Fruit fly (Drosophila melanogaster) whole organism, embryonic: ENCODE data around the gene CG10116.

ENCODE experiments used
- ATbp ChIP-seq: fragments of 200-800 bp; sonication (Bioruptor generic); optimal IDR thresholded peaks from 2 replicates; lab custom pipeline; 2017; ENCODE audit warnings: missing biosample characterization, mild to moderate bottlenecking, missing genetic modification characterization, missing genetic modification reagents
- Aef1 ChIP-seq: fragments of 200-800 bp; sonication (Bioruptor generic); IDR thresholded peaks from 3 replicates; pipeline ENCODE4 v1.3.6; 2022; ENCODE audit warnings: missing biosample characterization, missing genetic modification characterization
- CG10274 ChIP-seq: fragments of 200-800 bp; sonication (Bioruptor generic); optimal IDR thresholded peaks from 3 replicates; lab custom pipeline; 2017; ENCODE audit warnings: missing biosample characterization, mild to moderate bottlenecking, missing genetic modification characterization
- CG10979 ChIP-seq: fragments of 200-800 bp; sonication (Bioruptor generic); optimal IDR thresholded peaks from 2 replicates; lab custom pipeline; 2018; ENCODE audit warnings: missing biosample characterization, mild to moderate bottlenecking, missing genetic modification characterization, moderate library complexity
- CG12744 ChIP-seq: fragments of 200-800 bp; sonication (Bioruptor generic); optimal IDR thresholded peaks from 2 replicates; lab custom pipeline; 2016; ENCODE audit warnings: missing biosample characterization, missing genetic modification characterization
- CG13775 ChIP-seq: fragments of 200-800 bp; sonication (Bioruptor generic); optimal IDR thresholded peaks from 3 replicates; lab custom pipeline; 2017; ENCODE audit warnings: missing biosample characterization, mild to moderate bottlenecking, missing genetic modification characterization
- CG13894 ChIP-seq: fragments of 200-800 bp; sonication (Bioruptor generic); optimal IDR thresholded peaks from 3 replicates; lab custom pipeline; 2018; ENCODE audit warnings: missing biosample characterization, mild to moderate bottlenecking, missing genetic modification characterization, moderate library complexity
- CG15479 ChIP-seq: fragments of 200-800 bp; sonication (Bioruptor generic); optimal IDR thresholded peaks from 3 replicates; lab custom pipeline; 2019; ENCODE audit warnings: missing biosample characterization, mild to moderate bottlenecking, missing genetic modification characterization, moderate library complexity
- CG17612 ChIP-seq: fragments of 200-800 bp; sonication (Bioruptor generic); IDR thresholded peaks from 2 replicates; pipeline ENCODE4 v1.3.6; 2022; ENCODE audit warnings: missing biosample characterization, missing genetic modification characterization
- CG17802 ChIP-seq: fragments of 200-800 bp; sonication (Bioruptor generic); optimal IDR thresholded peaks from 2 replicates; lab custom pipeline; 2018; ENCODE audit warnings: missing biosample characterization, mild to moderate bottlenecking, missing genetic modification characterization, moderate library complexity
- CG18599 ChIP-seq: fragments of 200-800 bp; sonication (Bioruptor generic); optimal IDR thresholded peaks from 3 replicates; lab custom pipeline; 2017; ENCODE audit warnings: missing biosample characterization, missing genetic modification characterization, mild to moderate bottlenecking, moderate library complexity, missing genetic modification reagents
- CG32767 ChIP-seq: fragments of 200-800 bp; sonication (Bioruptor generic); IDR thresholded peaks from 2 replicates; pipeline ENCODE4 v1.3.6; 2022; ENCODE audit warnings: missing biosample characterization, missing genetic modification characterization
- CG42726 ChIP-seq: fragments of 200-800 bp; sonication (Bioruptor generic); IDR thresholded peaks from 2 replicates; pipeline ENCODE4 v1.3.6; 2022; ENCODE audit warnings: missing biosample characterization, missing genetic modification characterization; ENCODE audit not compliant: partially characterized antibody
- CG4404 ChIP-seq: fragments of 200-800 bp; sonication (Bioruptor generic); IDR thresholded peaks from 2 replicates; pipeline ENCODE4 v1.3.6; 2022; ENCODE audit warnings: missing biosample characterization, missing genetic modification characterization
- CG4854 ChIP-seq: fragments of 200-800 bp; sonication (Bioruptor generic); optimal IDR thresholded peaks from 2 replicates; lab custom pipeline; 2016; ENCODE audit warnings: missing biosample characterization, missing genetic modification characterization, inconsistent platforms
- CG6254 ChIP-seq: fragments of 200-800 bp; sonication (Bioruptor generic); optimal IDR thresholded peaks from 3 replicates; lab custom pipeline; 2017; ENCODE audit warnings: mild to moderate bottlenecking, missing biosample characterization, missing genetic modification reagents, missing genetic modification characterization
- CG7963 ChIP-seq: fragments of 200-800 bp; sonication (Bioruptor generic); IDR thresholded peaks from 3 replicates; pipeline ENCODE4 v1.3.6; 2022; ENCODE audit warnings: missing biosample characterization, missing genetic modification characterization; ENCODE audit not compliant: partially characterized antibody
- CG8765 ChIP-seq: fragments of 200-800 bp; sonication (Bioruptor generic); IDR thresholded peaks from 2 replicates; pipeline ENCODE4 v1.3.6; 2022; ENCODE audit warnings: missing biosample characterization, missing genetic modification characterization
- CG8924 ChIP-seq: fragments of 200-800 bp; optimal IDR thresholded peaks from 3 replicates; lab custom pipeline; 2019; ENCODE audit warnings: missing biosample characterization, mild to moderate bottlenecking, missing genetic modification characterization, moderate library complexity
- CG9215 ChIP-seq: fragments of 200-800 bp; sonication (Bioruptor generic); IDR thresholded peaks from 2 replicates; pipeline ENCODE4 v1.3.6; 2022; ENCODE audit warnings: missing biosample characterization, missing genetic modification characterization
- CG9437 ChIP-seq: fragments of 200-800 bp; sonication (Bioruptor generic); optimal IDR thresholded peaks from 2 replicates; lab custom pipeline; 2018; ENCODE audit warnings: missing biosample characterization, mild to moderate bottlenecking, missing genetic modification characterization
- D19A ChIP-seq: fragments of 200-800 bp; optimal IDR thresholded peaks from 3 replicates; lab custom pipeline; 2019; ENCODE audit warnings: missing biosample characterization, mild to moderate bottlenecking, missing genetic modification characterization, moderate library complexity
- Dbx ChIP-seq: fragments of 200-800 bp; sonication (Bioruptor generic); IDR thresholded peaks from 3 replicates; pipeline ENCODE4 v1.3.6; 2022; ENCODE audit warnings: missing biosample characterization, missing genetic modification characterization
- Deaf1 ChIP-seq: fragments of 200-800 bp; optimal IDR thresholded peaks from 3 replicates; lab custom pipeline; 2019; ENCODE audit warnings: missing biosample characterization, mild to moderate bottlenecking, missing genetic modification characterization, moderate library complexity
- Dip3 ChIP-seq: fragments of 200-800 bp; sonication (Bioruptor generic); optimal IDR thresholded peaks from 3 replicates; lab custom pipeline; 2016; ENCODE audit warnings: missing biosample characterization, missing genetic modification characterization
- Hr3 ChIP-seq: fragments of 200-800 bp; sonication (Bioruptor generic); optimal IDR thresholded peaks from 3 replicates; lab custom pipeline; 2016; ENCODE audit warnings: missing biosample characterization, missing genetic modification characterization
- Kr ChIP-seq: fragments of 200-800 bp; sonication (Bioruptor generic); optimal IDR thresholded peaks from 2 replicates; lab custom pipeline; 2017; ENCODE audit warnings: missing biosample characterization, mild to moderate bottlenecking, missing genetic modification characterization
- Opbp ChIP-seq: fragments of 200-800 bp; sonication (Bioruptor generic); IDR thresholded peaks from 3 replicates; pipeline ENCODE4 v1.3.6; 2022; ENCODE audit warnings: missing biosample characterization, missing genetic modification characterization; ENCODE audit not compliant: partially characterized antibody
- Rfx ChIP-seq: fragments of 200-800 bp; sonication (Bioruptor generic); IDR thresholded peaks from 2 replicates; pipeline ENCODE4 v1.3.6; 2022; ENCODE audit warnings: missing biosample characterization, missing genetic modification characterization
- caup ChIP-seq: fragments of 200-800 bp; sonication (Bioruptor generic); optimal IDR thresholded peaks from 3 replicates; lab custom pipeline; 2017; ENCODE audit warnings: missing biosample characterization, mild to moderate bottlenecking, missing genetic modification characterization, moderate library complexity; ENCODE audit not compliant: severe bottlenecking
- cg ChIP-seq: fragments of 200-800 bp; sonication (Bioruptor generic); optimal IDR thresholded peaks from 3 replicates; lab custom pipeline; 2019; ENCODE audit warnings: missing biosample characterization, mild to moderate bottlenecking, missing genetic modification characterization, moderate library complexity
- chm ChIP-seq: fragments of 200-800 bp; sonication (Bioruptor generic); IDR thresholded peaks from 2 replicates; pipeline ENCODE4 v1.3.6; 2022; ENCODE audit warnings: missing biosample characterization, missing genetic modification characterization
- dati ChIP-seq: fragments of 200-800 bp; sonication (Bioruptor generic); IDR thresholded peaks from 2 replicates; pipeline ENCODE4 v1.3.6; 2022; ENCODE audit warnings: missing biosample characterization, missing genetic modification characterization
- fd64A ChIP-seq: fragments of 200-800 bp; sonication (Bioruptor generic); optimal IDR thresholded peaks from 3 replicates; lab custom pipeline; 2018; ENCODE audit warnings: missing biosample characterization, mild to moderate bottlenecking, missing genetic modification characterization
- ftz-f1 ChIP-seq: fragments of 200-800 bp; sonication (Bioruptor generic); optimal IDR thresholded peaks from 2 replicates; lab custom pipeline; 2016; ENCODE audit warnings: missing biosample characterization, missing genetic modification characterization
- oc ChIP-seq: fragments of 200-800 bp; sonication (Bioruptor generic); optimal IDR thresholded peaks from 2 replicates; lab custom pipeline; 2018; ENCODE audit warnings: missing biosample characterization, mild to moderate bottlenecking, missing genetic modification characterization, moderate library complexity
- pita ChIP-seq: fragments of 200-800 bp; sonication (Bioruptor generic); optimal IDR thresholded peaks from 2 replicates; lab custom pipeline; 2017; ENCODE audit warnings: missing biosample characterization, mild to moderate bottlenecking, missing genetic modification characterization
- pzg ChIP-seq: fragments of 200-800 bp; sonication (Bioruptor generic); optimal IDR thresholded peaks from 3 replicates; lab custom pipeline; 2018; ENCODE audit warnings: missing biosample characterization, mild to moderate bottlenecking, missing genetic modification characterization, moderate library complexity
- sr ChIP-seq: fragments of 200-800 bp; sonication (Bioruptor generic); IDR thresholded peaks from 3 replicates; pipeline ENCODE4 v1.3.6; 2022; ENCODE audit warnings: missing biosample characterization, missing genetic modification characterization
- tap ChIP-seq: fragments of 200-800 bp; optimal IDR thresholded peaks from 3 replicates; lab custom pipeline; 2019; ENCODE audit warnings: missing biosample characterization, mild to moderate bottlenecking, missing genetic modification characterization, moderate library complexity

The CG10116 gene

dm6 chr3L:13442400-13442799 lies 14.6 kb downstream of the CG10116 start, which contains the start of gene cmb (continued):
- TF ChIP-seq Aef1 (GFP tag; lab: Robert Waterston, UW) (no peak), tap (no peak), CG10979 (tag; lab: Kevin White, UChicago) (no peak), CG13775 (no peak), Rfx (GFP tag; lab: Robert Waterston, UW) (no peak), dati (GFP tag; lab: Robert Waterston, UW) (no peak), CG17802 (tag; lab: Kevin White, UChicago) (no peak), CG13894 (no peak), CG17612 (GFP tag; lab: Robert Waterston, UW) (no peak), CG9437 (GFP tag; lab: Kevin White, UChicago) (no peak), CG42726 (GFP tag; lab: Robert Waterston, UW) (no peak), caup (no peak), ftz-f1 (GFP tag; lab: Kevin White, UChicago) (no peak), CG7963 (no peak), Dbx (no peak), CG18599 (GFP tag; lab: Kevin White, UChicago) (no peak), pita (no peak), CG6254 (GFP tag; lab: Kevin White, UChicago) (no peak), Kr (GFP tag; lab: Kevin White, UChicago) (no peak), Dip3 (GFP tag; lab: Kevin White, UChicago) (no peak), ATbp (no peak), CG12744 (GFP tag; lab: Kevin White, UChicago) (no peak)

- TF ChIP-seq D19A (tag; lab: Kevin White, UChicago): peak; percentile 20
- TF ChIP-seq Deaf1: peak; percentile 89
- TF ChIP-seq sr: no peak
These were observed 16.6 kb downstream of the CG10116 start, which contains the start of the genes CG10140 and CG14109 for dm6 chr3L:13440370-13440960. Gene CG10140, minus strand, starts transcription at chr3L:13440470. Gene CG14109, plus strand, starts transcription at chr3L:13440910.

- TF ChIP-seq Opbp (GFP tag; lab: Robert Waterston, UW): no peak
- no peak for TF ChIP-seq chm (GFP tag; lab: Robert Waterston, UW)
- no peak for TF ChIP-seq CG32767 (GFP tag; lab: Robert Waterston, UW)
- no peak for TF ChIP-seq CG8765 (GFP tag; lab: Robert Waterston, UW)
- no peak for TF ChIP-seq Aef1 (GFP tag; lab: Robert Waterston, UW)
- no peak for TF ChIP-seq CG4404 (GFP tag; lab: Robert Waterston, UW)
- no peak for TF ChIP-seq CG8924 (tag; lab: Kevin White, UChicago)
- TF ChIP-seq cg (GFP tag; lab: Kevin White, UChicago): no peak
- no peak for TF ChIP-seq CG4854 (GFP tag; lab: Kevin White, UChicago)
- no peak for TF ChIP-seq fd64A
- TF ChIP-seq CG10274: no peak
- no peak for TF ChIP-seq CG9215
- TF ChIP-seq pzg (GFP tag; lab: Kevin White, UChicago): no peak
- TF ChIP-seq CG15479 (GFP tag; lab: Kevin White, UChicago): no peak
- no peak for TF ChIP-seq oc (tag; lab: Kevin White, UChicago)
- TF ChIP-seq Hr3: no peak
These were observed 19.4 kb downstream of the CG10116 start, which contains the start of gene CG10725 for dm6 chr3L:13437654-13438053. Gene CG10725, plus strand, starts transcription at chr3L:13437954.
